Fruit fly (Drosophila melanogaster) whole organism, embryonic: ENCODE measurements around the gene janB.

ENCODE experiments used
- Ada2b ChIP-seq: fragments of 200-800 bp; sonication (Bioruptor generic); IDR thresholded peaks from 2 replicates; pipeline ENCODE4 v1.3.6; 2022; ENCODE audit warnings: missing biosample characterization, missing genetic modification characterization
- Bgb ChIP-seq: fragments of 200-800 bp; sonication (Bioruptor generic); IDR thresholded peaks from 2 replicates; pipeline ENCODE4 v1.3.6; 2022; ENCODE audit warnings: missing biosample characterization, missing genetic modification characterization; ENCODE audit not compliant: partially characterized antibody
- CG10431 ChIP-seq: fragments of 200-800 bp; sonication (Bioruptor generic); optimal IDR thresholded peaks from 3 replicates; lab custom pipeline; 2018; ENCODE audit warnings: missing biosample characterization, mild to moderate bottlenecking, missing genetic modification characterization
- CG10959 ChIP-seq: fragments of 200-800 bp; sonication (Bioruptor generic); IDR thresholded peaks from 2 replicates; pipeline ENCODE4 v1.3.6; 2022; ENCODE audit warnings: missing biosample characterization, missing genetic modification characterization
- CG12659 ChIP-seq: fragments of 200-800 bp; sonication (Bioruptor generic); optimal IDR thresholded peaks from 3 replicates; lab custom pipeline; 2017; ENCODE audit warnings: mild to moderate bottlenecking, missing biosample characterization, missing genetic modification reagents, missing genetic modification characterization
- CG14860 ChIP-seq: fragments of 200-800 bp; sonication (Bioruptor generic); IDR thresholded peaks from 3 replicates; pipeline ENCODE4 v1.3.6; 2022; ENCODE audit warnings: missing biosample characterization, missing genetic modification characterization; ENCODE audit not compliant: partially characterized antibody
- CG15073 ChIP-seq: fragments of 200-800 bp; sonication (Bioruptor generic); optimal IDR thresholded peaks from 2 replicates; lab custom pipeline; 2016; ENCODE audit warnings: missing biosample characterization, missing genetic modification characterization
- CG17568 ChIP-seq: fragments of 200-800 bp; sonication (Bioruptor generic); optimal IDR thresholded peaks from 2 replicates; lab custom pipeline; 2018; ENCODE audit warnings: missing biosample characterization, mild to moderate bottlenecking, missing genetic modification characterization, moderate library complexity
- CG17802 ChIP-seq: fragments of 200-800 bp; sonication (Bioruptor generic); optimal IDR thresholded peaks from 2 replicates; lab custom pipeline; 2018; ENCODE audit warnings: missing biosample characterization, mild to moderate bottlenecking, missing genetic modification characterization, moderate library complexity
- CG2678 ChIP-seq: fragments of 200-800 bp; sonication (Bioruptor generic); optimal IDR thresholded peaks from 3 replicates; lab custom pipeline; 2019; ENCODE audit warnings: missing biosample characterization, mild to moderate bottlenecking, missing genetic modification characterization, moderate library complexity
- CG30403 ChIP-seq: fragments of 200-800 bp; sonication (Bioruptor generic); optimal IDR thresholded peaks from 3 replicates; lab custom pipeline; 2016; ENCODE audit warnings: missing biosample characterization, missing genetic modification characterization
- CG33213 ChIP-seq: fragments of 200-800 bp; sonication (Bioruptor generic); optimal IDR thresholded peaks from 3 replicates; lab custom pipeline; 2016; ENCODE audit warnings: missing biosample characterization, missing genetic modification characterization
- CG42726 ChIP-seq: fragments of 200-800 bp; sonication (Bioruptor generic); IDR thresholded peaks from 2 replicates; pipeline ENCODE4 v1.3.6; 2022; ENCODE audit warnings: missing biosample characterization, missing genetic modification characterization; ENCODE audit not compliant: partially characterized antibody
- CG43689 ChIP-seq: fragments of 200-800 bp; sonication (Bioruptor generic); IDR thresholded peaks from 2 replicates; pipeline ENCODE4 v1.3.6; 2022; ENCODE audit warnings: missing biosample characterization, missing genetic modification characterization
- CG8765 ChIP-seq: fragments of 200-800 bp; sonication (Bioruptor generic); IDR thresholded peaks from 2 replicates; pipeline ENCODE4 v1.3.6; 2022; ENCODE audit warnings: missing biosample characterization, missing genetic modification characterization
- CG8924 ChIP-seq: fragments of 200-800 bp; optimal IDR thresholded peaks from 3 replicates; lab custom pipeline; 2019; ENCODE audit warnings: missing biosample characterization, mild to moderate bottlenecking, missing genetic modification characterization, moderate library complexity
- Chrac-16 ChIP-seq: fragments of 200-800 bp; sonication (Bioruptor generic); optimal IDR thresholded peaks from 3 replicates; lab custom pipeline; 2016; ENCODE audit warnings: missing biosample characterization, missing genetic modification characterization
- D ChIP-seq, 2 experiments: fragments of 200-800 bp in 1 of 2; fragments of >200 bp in 1 of 2; sonication (Bioruptor generic) in 1 of 2; optimal IDR thresholded peaks; 2 replicates in 1 of 2; 3 replicates in 1 of 2; lab custom pipeline; 2017; ENCODE audit warnings: mild to moderate bottlenecking in 1 of 2, missing biosample characterization in 1 of 2, missing genetic modification characterization in 1 of 2, missing genetic modification reagents in 1 of 2
- D19A ChIP-seq: fragments of 200-800 bp; optimal IDR thresholded peaks from 3 replicates; lab custom pipeline; 2019; ENCODE audit warnings: missing biosample characterization, mild to moderate bottlenecking, missing genetic modification characterization, moderate library complexity
- Dp ChIP-seq: fragments of 200-800 bp; sonication (Bioruptor generic); optimal IDR thresholded peaks from 2 replicates; lab custom pipeline; 2018; ENCODE audit warnings: missing biosample characterization, mild to moderate bottlenecking, missing genetic modification characterization, moderate library complexity
- E2f1 ChIP-seq: fragments of 200-800 bp; sonication (Bioruptor generic); IDR thresholded peaks from 2 replicates; pipeline ENCODE4 v1.3.6; 2022; ENCODE audit warnings: missing biosample characterization, missing genetic modification characterization
- E2f2 ChIP-seq: fragments of 200-800 bp; sonication (Bioruptor generic); IDR thresholded peaks from 2 replicates; pipeline ENCODE4 v1.3.6; 2022; ENCODE audit warnings: missing biosample characterization, missing genetic modification characterization
- Ets65A ChIP-seq: fragments of 200-800 bp; sonication (Bioruptor generic); peaks from one replicate; lab custom pipeline; 2016; ENCODE audit warnings: missing biosample characterization, missing genetic modification characterization
- Gsc ChIP-seq: fragments of 200-800 bp; sonication (Bioruptor generic); IDR thresholded peaks from 2 replicates; pipeline ENCODE4 v1.3.6; 2022; ENCODE audit warnings: missing biosample characterization, missing genetic modification characterization
- HmgD ChIP-seq: fragments of 200-800 bp; sonication (Bioruptor generic); optimal IDR thresholded peaks from 3 replicates; lab custom pipeline; 2016; ENCODE audit warnings: missing biosample characterization, missing genetic modification characterization
- Hr78 ChIP-seq, 2 experiments: fragments of 200-800 bp in 1 of 2; fragments of >200 bp in 1 of 2; sonication (Bioruptor generic) in 1 of 2; optimal IDR thresholded peaks; 2 replicates each; lab custom pipeline; 2017 to 2019; ENCODE audit warnings: missing biosample characterization in 2 of 2, missing genetic modification characterization in 2 of 2, mild to moderate bottlenecking in 1 of 2, moderate library complexity in 1 of 2
- Nf-YA ChIP-seq: fragments of 200-800 bp; sonication (Bioruptor generic); IDR thresholded peaks from 2 replicates; pipeline ENCODE4 v1.3.6; 2022; ENCODE audit warnings: missing biosample characterization, missing genetic modification characterization
- Nf-YC ChIP-seq: fragments of 200-800 bp; optimal IDR thresholded peaks from 3 replicates; lab custom pipeline; 2019; ENCODE audit warnings: missing biosample characterization, mild to moderate bottlenecking, missing genetic modification characterization, moderate library complexity
- NfI ChIP-seq: fragments of 200-800 bp; sonication (Bioruptor generic); optimal IDR thresholded peaks from 3 replicates; lab custom pipeline; 2018; ENCODE audit warnings: missing biosample characterization, mild to moderate bottlenecking, missing genetic modification characterization, moderate library complexity
- Poxn ChIP-seq: fragments of 200-800 bp; sonication (Bioruptor generic); IDR thresholded peaks from 2 replicates; pipeline ENCODE4 v1.3.6; 2022; ENCODE audit warnings: missing biosample characterization, missing genetic modification characterization
- Sox100B ChIP-seq: fragments of 200-800 bp; sonication (Bioruptor generic); optimal IDR thresholded peaks from 3 replicates; lab custom pipeline; 2018; ENCODE audit warnings: missing biosample characterization, mild to moderate bottlenecking, missing genetic modification characterization
- YL-1 ChIP-seq: fragments of 200-800 bp; sonication (Bioruptor generic); optimal IDR thresholded peaks from 3 replicates; lab custom pipeline; 2017; ENCODE audit warnings: missing biosample characterization, mild to moderate bottlenecking, missing genetic modification characterization
- al ChIP-seq: fragments of 200-800 bp; sonication (Bioruptor generic); IDR thresholded peaks from 2 replicates; pipeline ENCODE4 v1.3.6; 2022; ENCODE audit warnings: missing biosample characterization, missing genetic modification characterization
- ato ChIP-seq: fragments of 200-800 bp; sonication (Bioruptor generic); IDR thresholded peaks from 2 replicates; pipeline ENCODE4 v1.3.6; 2022; ENCODE audit warnings: missing biosample characterization, missing genetic modification characterization; ENCODE audit not compliant: partially characterized antibody
- cas ChIP-seq: fragments of 200-800 bp; sonication (Bioruptor generic); IDR thresholded peaks from 2 replicates; pipeline ENCODE4 v1.3.6; 2022; ENCODE audit warnings: missing biosample characterization, missing genetic modification characterization
- caup ChIP-seq: fragments of 200-800 bp; sonication (Bioruptor generic); optimal IDR thresholded peaks from 3 replicates; lab custom pipeline; 2017; ENCODE audit warnings: missing biosample characterization, mild to moderate bottlenecking, missing genetic modification characterization, moderate library complexity; ENCODE audit not compliant: severe bottlenecking
- dimm ChIP-seq: fragments of 200-800 bp; sonication (Bioruptor generic); IDR thresholded peaks from 2 replicates; pipeline ENCODE4 v1.3.6; 2022; ENCODE audit warnings: missing biosample characterization, missing genetic modification characterization
- grn ChIP-seq: fragments of 200-800 bp; sonication (Bioruptor generic); optimal IDR thresholded peaks from 3 replicates; lab custom pipeline; 2017; ENCODE audit warnings: missing biosample characterization, missing genetic modification characterization
- gsb-n ChIP-seq: fragments of 200-800 bp; sonication (Bioruptor generic); optimal IDR thresholded peaks from 3 replicates; lab custom pipeline; 2018; ENCODE audit warnings: missing biosample characterization, mild to moderate bottlenecking, missing genetic modification characterization
- gt ChIP-seq: fragments of 200-800 bp; sonication (Bioruptor generic); IDR thresholded peaks from 2 replicates; pipeline ENCODE4 v1.3.6; 2022; ENCODE audit warnings: missing biosample characterization, missing genetic modification characterization
- h ChIP-seq: fragments of >200 bp; optimal IDR thresholded peaks from 2 replicates; lab custom pipeline; 2017
- insv ChIP-seq, 2 experiments: fragments of 200-800 bp; sonication (Bioruptor generic); optimal IDR thresholded peaks; 3 replicates each; lab custom pipeline; 2016 to 2018; ENCODE audit warnings: missing biosample characterization in 2 of 2, missing genetic modification characterization in 2 of 2
- nerfin-1 ChIP-seq: fragments of 200-800 bp; sonication (Bioruptor generic); optimal IDR thresholded peaks from 3 replicates; lab custom pipeline; 2019; ENCODE audit warnings: missing biosample characterization, mild to moderate bottlenecking, missing genetic modification characterization, moderate library complexity
- pho ChIP-seq: fragments of 200-800 bp; sonication (Bioruptor generic); optimal IDR thresholded peaks from 2 replicates; lab custom pipeline; 2016; ENCODE audit warnings: missing biosample characterization, missing genetic modification characterization
- rib ChIP-seq: fragments of 200-800 bp; sonication (Bioruptor generic); IDR thresholded peaks from 2 replicates; pipeline ENCODE4 v1.3.6; 2022; ENCODE audit warnings: missing biosample characterization, missing genetic modification characterization
- slou ChIP-seq: fragments of 200-800 bp; sonication (Bioruptor generic); optimal IDR thresholded peaks from 3 replicates; lab custom pipeline; 2016; ENCODE audit warnings: missing biosample characterization, missing genetic modification characterization
- tx ChIP-seq: fragments of 200-800 bp; sonication (Bioruptor generic); optimal IDR thresholded peaks from 2 replicates; lab custom pipeline; 2016; ENCODE audit warnings: missing biosample characterization, missing genetic modification characterization
- unc-4 ChIP-seq: fragments of 200-800 bp; sonication (Bioruptor generic); IDR thresholded peaks from 2 replicates; pipeline ENCODE4 v1.3.6; 2022; ENCODE audit warnings: missing biosample characterization, missing genetic modification characterization; ENCODE audit not compliant: partially characterized antibody
- wdn ChIP-seq: fragments of 200-800 bp; sonication (Bioruptor generic); IDR thresholded peaks from 2 replicates; pipeline ENCODE4 v1.3.6; 2022; ENCODE audit warnings: missing biosample characterization, missing genetic modification characterization
- z ChIP-seq: fragments of 200-800 bp; sonication (Bioruptor generic); IDR thresholded peaks from 3 replicates; pipeline ENCODE4 v1.3.6; 2022; ENCODE audit warnings: missing biosample characterization, missing genetic modification characterization

janB gene

DNA sequence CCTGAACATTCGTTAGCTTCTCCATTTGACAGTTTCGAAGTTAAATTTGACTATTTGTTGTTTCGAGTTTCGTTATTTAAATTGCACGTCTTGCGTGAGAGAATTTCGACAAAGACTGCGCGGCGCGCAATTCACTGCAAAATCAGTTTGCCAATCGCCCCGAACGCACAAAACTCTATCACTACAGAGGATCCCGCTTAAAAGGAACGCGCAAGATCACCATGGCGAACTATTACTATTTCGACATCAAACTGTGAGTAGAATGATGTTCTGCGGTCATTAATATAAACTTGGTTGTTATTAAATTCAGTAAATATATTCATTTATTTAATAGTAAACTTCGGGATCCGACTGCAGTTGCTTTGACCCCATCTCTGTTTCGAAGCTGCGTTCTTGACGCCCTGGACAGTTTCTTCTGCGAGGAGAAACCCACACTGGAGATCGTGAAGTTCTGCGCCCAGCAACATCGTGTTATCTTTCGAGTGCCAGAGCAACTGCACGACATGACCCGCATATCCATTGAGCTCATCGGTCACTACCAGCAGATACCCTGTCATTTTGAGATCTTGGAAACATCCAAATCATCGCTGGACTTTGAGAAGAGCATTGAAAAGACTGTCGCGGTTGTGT, 17.5 kb upstream of the janB start, which contains the start of the genes Rpp14b and spn-A:
Gene Rpp14b, plus strand, starts transcription at position 43 of the 630 bp plus-strand sequence.
Gene spn-A, minus strand, starts transcription at position 123 of the 630 bp plus-strand sequence.
- TF ChIP-seq h (lab: Kevin White, UChicago) (no peak), YL-1 (GFP tag; lab: Kevin White, UChicago) (peak; percentile 43), Dp (GFP tag; lab: Kevin White, UChicago) (peak; percentile 41), slou (GFP tag; lab: Kevin White, UChicago) (no peak), CG17802 (tag; lab: Kevin White, UChicago) (no peak), dimm (GFP tag; lab: Robert Waterston, UW) (no peak), Poxn (no peak), CG10959 (no peak), wdn (GFP tag; lab: Robert Waterston, UW) (no peak), Chrac-16 (GFP tag; lab: Kevin White, UChicago) (peak; percentile 7), CG2678 (tag; lab: Kevin White, UChicago) (peak; percentile 13), NfI (GFP tag; lab: Kevin White, UChicago) (peak; percentile 10), tx (GFP tag; lab: Kevin White, UChicago) (no peak), E2f1 (peak; percentile 32; the same call in 1 of the 2 replicates), CG43689 (GFP tag; lab: Robert Waterston, UW) (no peak), insv (GFP tag; optimal IDR thresholded peaks at IDR 0.05; lab: Kevin White, UChicago) (no peak), gsb-n (tag; lab: Kevin White, UChicago) (no peak), CG14860 (GFP tag; lab: Robert Waterston, UW) (no peak), Nf-YA (GFP tag; lab: Robert Waterston, UW) (no peak), D19A (no peak), Ets65A (peak; percentile 81), gt (GFP tag; lab: Robert Waterston, UW) (no peak), Gsc (GFP tag; lab: Robert Waterston, UW) (no peak), CG8765 (no peak), nerfin-1 (tag; lab: Kevin White, UChicago) (no peak), CG12659 (GFP tag; lab: Kevin White, UChicago) (peak; percentile 28), pho (GFP tag; lab: Kevin White, UChicago) (no peak), CG15073 (GFP tag; lab: Kevin White, UChicago) (no peak), CG42726 (GFP tag; lab: Robert Waterston, UW) (no peak), CG33213 (GFP tag; lab: Kevin White, UChicago) (no peak), cas (GFP tag; lab: Robert Waterston, UW) (no peak), Sox100B (GFP tag; lab: Kevin White, UChicago) (no peak), Nf-YC (tag; lab: Kevin White, UChicago) (no peak), Ada2b (GFP tag; lab: Robert Waterston, UW) (no peak), Hr78 (GFP tag; optimal IDR thresholded peaks at IDR 0.05; lab: Kevin White, UChicago) (no peak), caup (GFP tag; lab: Kevin White, UChicago) (no peak), unc-4 (GFP tag; lab: Robert Waterston, UW) (no peak), CG17568 (GFP tag; lab: Kevin White, UChicago) (no peak), CG10431 (GFP tag; lab: Kevin White, UChicago) (no peak), E2f2 (GFP tag; lab: Robert Waterston, UW) (peak; percentile 56), CG8924 (tag; lab: Kevin White, UChicago) (no peak), HmgD (GFP tag; lab: Kevin White, UChicago) (no peak), ato (GFP tag; lab: Robert Waterston, UW) (no peak), Bgb (GFP tag; lab: Robert Waterston, UW) (0 out of 2 replicates have a peak, but pooled peaks have one; percentile 13), grn (GFP tag; lab: Kevin White, UChicago) (no peak), D (optimal IDR thresholded peaks at IDR 0.05; lab: Kevin White, UChicago) (no peak), D (GFP tag; optimal IDR thresholded peaks at IDR 0.05; lab: Kevin White, UChicago) (no peak), CG30403 (GFP tag; lab: Kevin White, UChicago) (no peak), z (GFP tag; lab: Robert Waterston, UW) (no peak), rib (GFP tag; lab: Robert Waterston, UW) (no peak), al (0 out of 2 replicates have a peak, but pooled peaks have one; percentile 26)
